Worm (Caenorhabditis elegans) whole organism, midembryonic: Measurements from ENCODE around the gene F35D2.3.

ENCODE experiments used
- flt-1 ChIP-seq: fragments of 200-800 bp; sonication (Bioruptor generic); IDR thresholded peaks from 2 replicates; pipeline ENCODE4 v1.3.6; 2022; ENCODE audit warnings: missing genetic modification characterization, missing compliant biosample characterization
- tab-1 ChIP-seq: fragments of 200-800 bp; sonication (Bioruptor generic); IDR thresholded peaks from 2 replicates; pipeline ENCODE4 v1.3.6; 2022; ENCODE audit warnings: missing genetic modification characterization, missing compliant biosample characterization

DNA sequence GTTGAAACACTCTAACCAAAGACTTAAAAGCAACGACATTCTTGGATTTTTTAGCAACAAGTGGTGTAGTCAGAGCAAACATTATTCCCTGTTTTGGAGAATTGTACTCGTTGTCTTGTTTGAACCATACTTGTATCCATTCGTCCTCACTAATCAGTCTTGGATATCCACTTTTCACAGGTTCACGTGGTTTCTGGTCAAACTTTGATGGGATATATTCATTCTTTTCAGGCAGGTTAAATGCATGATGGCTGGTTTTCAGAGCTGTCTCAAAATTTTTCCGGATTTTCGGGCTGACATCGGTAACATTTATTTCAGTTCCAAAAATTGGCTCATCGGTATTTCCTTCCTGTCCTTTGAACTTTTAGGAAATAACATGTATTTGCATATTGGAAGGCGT, 49.0 kb upstream of the F35D2.3 start:
- no peak for TF ChIP-seq flt-1
- TF ChIP-seq tab-1 (GFP tag; lab: Robert Waterston, UW), result no peak
